Worm (Caenorhabditis elegans) whole organism, late embryonic: ENCODE data around the gene C48B4.10.

Experiments
- C38D4.7 ChIP-seq: fragments of 200-800 bp; sonication (Bioruptor generic); optimal IDR thresholded peaks from 2 replicates; lab custom pipeline; 2018; ENCODE audit warnings: mild to moderate bottlenecking, missing genetic modification characterization, moderate library complexity, missing compliant biosample characterization
- F13H6.1 ChIP-seq: sonication (generic microtip); optimal IDR thresholded peaks from 2 replicates; lab custom pipeline; 2016; ENCODE audit warnings: missing genetic modification characterization, missing compliant biosample characterization
- K09A11.1 ChIP-seq: sonication (generic microtip); optimal IDR thresholded peaks from 2 replicates; lab custom pipeline; 2017; ENCODE audit warnings: antibody characterized with exemption, mild to moderate bottlenecking, missing genetic modification characterization, missing compliant biosample characterization; ENCODE audit not compliant: insufficient read depth
- T23F11.4 ChIP-seq: fragments of 200-800 bp; sonication (Bioruptor generic); optimal IDR thresholded peaks from 2 replicates; lab custom pipeline; 2018; ENCODE audit warnings: mild to moderate bottlenecking, missing genetic modification characterization, missing compliant biosample characterization
- ahr-1 ChIP-seq: sonication (generic microtip); optimal IDR thresholded peaks from 2 replicates; lab custom pipeline; 2016; ENCODE audit warnings: missing genetic modification characterization, missing compliant biosample characterization
- ceh-19 ChIP-seq: fragments of 200-800 bp; sonication (Bioruptor generic); optimal IDR thresholded peaks from 2 replicates; lab custom pipeline; 2018; ENCODE audit warnings: mild to moderate bottlenecking, missing genetic modification characterization, missing compliant biosample characterization
- ceh-31 ChIP-seq: sonication (generic microtip); optimal IDR thresholded peaks from 2 replicates; lab custom pipeline; 2016; ENCODE audit warnings: missing genetic modification characterization, missing compliant biosample characterization
- ceh-48 ChIP-seq: sonication (generic microtip); optimal IDR thresholded peaks from 2 replicates; lab custom pipeline; 2016; ENCODE audit warnings: missing genetic modification characterization, inconsistent platforms, missing compliant biosample characterization
- ceh-9 ChIP-seq: sonication (generic microtip); optimal IDR thresholded peaks from 2 replicates; lab custom pipeline; 2016; ENCODE audit warnings: mild to moderate bottlenecking, missing genetic modification characterization, inconsistent platforms, missing compliant biosample characterization
- dmd-4 ChIP-seq: sonication (generic microtip); optimal IDR thresholded peaks from 2 replicates; lab custom pipeline; 2016; ENCODE audit warnings: borderline replicate concordance, missing genetic modification characterization, missing compliant biosample characterization
- elt-2 ChIP-seq: sonication (generic microtip); optimal IDR thresholded peaks from 2 replicates; lab custom pipeline; 2016; ENCODE audit warnings: missing genetic modification reagents, missing genetic modification characterization, missing compliant biosample characterization
- ets-4 ChIP-seq: sonication (generic microtip); optimal IDR thresholded peaks from 2 replicates; lab custom pipeline; 2016; ENCODE audit warnings: missing genetic modification characterization, missing compliant biosample characterization
- eyg-1 ChIP-seq: sonication (generic microtip); optimal IDR thresholded peaks from 2 replicates; lab custom pipeline; 2016; ENCODE audit warnings: missing genotype, missing genetic modification characterization, missing compliant biosample characterization
- fax-1 ChIP-seq: sonication (generic microtip); optimal IDR thresholded peaks from 2 replicates; lab custom pipeline; 2016; ENCODE audit warnings: missing genotype, missing genetic modification characterization, missing compliant biosample characterization
- hlh-13 ChIP-seq: fragments of 200-800 bp; sonication (Bioruptor generic); optimal IDR thresholded peaks from 2 replicates; lab custom pipeline; 2018; ENCODE audit warnings: mild to moderate bottlenecking, missing genetic modification characterization, missing compliant biosample characterization
- hlh-6 ChIP-seq: sonication (generic microtip); optimal IDR thresholded peaks from 2 replicates; lab custom pipeline; 2016; ENCODE audit warnings: missing genotype, missing genetic modification characterization, missing compliant biosample characterization
- lin-11 ChIP-seq: fragments of 200-800 bp; sonication (Bioruptor generic); optimal IDR thresholded peaks from 2 replicates; lab custom pipeline; 2018; ENCODE audit warnings: mild to moderate bottlenecking, missing genetic modification characterization, missing compliant biosample characterization
- madf-2 ChIP-seq: sonication (generic microtip); optimal IDR thresholded peaks from 2 replicates; lab custom pipeline; 2017; ENCODE audit warnings: missing genetic modification characterization, missing compliant biosample characterization
- mec-3 ChIP-seq: sonication (generic microtip); optimal IDR thresholded peaks from 2 replicates; lab custom pipeline; 2016; ENCODE audit warnings: borderline replicate concordance, missing genetic modification characterization, missing compliant biosample characterization
- nfya-1 ChIP-seq: sonication (generic microtip); optimal IDR thresholded peaks from 2 replicates; lab custom pipeline; 2017; ENCODE audit warnings: missing genetic modification characterization, mild to moderate bottlenecking, missing compliant biosample characterization, antibody characterized with exemption, moderate library complexity
- nhr-232 ChIP-seq: sonication (generic microtip); optimal IDR thresholded peaks from 2 replicates; lab custom pipeline; 2016; ENCODE audit warnings: missing genetic modification characterization, missing compliant biosample characterization
- pros-1 ChIP-seq: fragments of 150-350 bp; optimal IDR thresholded peaks from 2 replicates; lab custom pipeline; 2014; ENCODE audit warnings: missing biosample characterization, missing genetic modification reagents, missing genetic modification characterization
- sdc-2 ChIP-seq: sonication (generic microtip); optimal IDR thresholded peaks from 2 replicates; lab custom pipeline; 2016; ENCODE audit warnings: missing genotype, missing genetic modification characterization, missing compliant biosample characterization
- sox-4 ChIP-seq: sonication (generic microtip); optimal IDR thresholded peaks from 2 replicates; lab custom pipeline; 2017; ENCODE audit warnings: mild to moderate bottlenecking, missing genetic modification characterization, inconsistent platforms, missing compliant biosample characterization
- tbx-2 ChIP-seq: sonication (generic microtip); optimal IDR thresholded peaks from 2 replicates; lab custom pipeline; 2016; ENCODE audit warnings: missing genetic modification characterization, missing compliant biosample characterization
- unc-42 ChIP-seq: sonication (generic microtip); optimal IDR thresholded peaks from 2 replicates; lab custom pipeline; 2016; ENCODE audit warnings: missing genotype, missing genetic modification characterization, missing compliant biosample characterization
- unc-55 ChIP-seq: sonication (generic microtip); optimal IDR thresholded peaks from 2 replicates; lab custom pipeline; 2017; ENCODE audit warnings: missing biosample characterization, missing genetic modification reagents, missing genetic modification characterization
- zip-5 ChIP-seq: sonication (generic microtip); optimal IDR thresholded peaks from 2 replicates; lab custom pipeline; 2016; ENCODE audit warnings: missing genetic modification characterization, missing compliant biosample characterization
- ztf-16 ChIP-seq: sonication (generic microtip); optimal IDR thresholded peaks from 2 replicates; lab custom pipeline; 2017; ENCODE audit warnings: missing genetic modification characterization, missing compliant biosample characterization

Gene C48B4.10

DNA sequence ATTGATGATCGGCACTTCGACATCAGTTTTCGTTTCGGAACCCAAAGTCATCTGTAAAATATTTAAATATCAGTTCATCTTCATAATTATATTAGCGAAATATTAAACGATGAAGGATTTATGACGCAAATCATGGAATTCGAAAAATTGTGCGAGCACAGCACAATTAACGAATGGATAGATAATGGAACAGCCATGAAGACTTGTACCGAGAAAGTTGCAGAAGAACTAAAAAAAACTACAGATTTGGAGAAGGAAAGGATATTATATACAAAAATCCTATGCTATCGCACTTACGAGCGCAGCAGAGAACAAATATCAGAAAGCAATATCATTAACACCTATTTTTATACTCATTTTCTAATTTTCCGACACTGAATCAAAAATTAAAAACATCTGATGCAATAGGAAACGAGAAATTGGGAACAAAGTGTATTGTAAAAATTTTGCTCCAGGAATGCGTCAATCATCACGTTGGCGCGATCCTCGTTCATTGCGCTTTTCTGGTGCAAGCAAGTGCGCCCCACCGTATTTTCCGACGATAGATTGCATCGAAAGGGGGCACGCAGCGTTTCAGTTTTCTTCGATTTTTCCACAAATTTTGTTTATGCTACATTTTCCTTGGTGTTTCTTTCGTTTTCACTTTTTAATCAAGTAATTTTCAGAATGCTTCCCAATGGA lies 42.8 kb downstream of the C48B4.10 start, which contains the start of the genes clu-1 and prp-40 (continued):
- TF ChIP-seq elt-2: peak; percentile 34
- no peak for TF ChIP-seq ztf-16 (tag; lab: Kevin White, UChicago)
- TF ChIP-seq sdc-2 (tag; lab: Kevin White, UChicago): no peak
- TF ChIP-seq unc-42: peak; percentile 75
- no peak for TF ChIP-seq madf-2 (tag; lab: Kevin White, UChicago)
- no peak for TF ChIP-seq dmd-4 (tag; lab: Kevin White, UChicago)
- peak; percentile 56 for TF ChIP-seq unc-55 (GFP tag; lab: Kevin White, UChicago)
- TF ChIP-seq sox-4 (tag; lab: Kevin White, UChicago): no peak
- peak; percentile 61 for TF ChIP-seq tbx-2
- TF ChIP-seq ceh-31 (tag; lab: Kevin White, UChicago): peak; percentile 50
- no peak for TF ChIP-seq K09A11.1 (tag; lab: Kevin White, UChicago)
- TF ChIP-seq F13H6.1 (tag; lab: Kevin White, UChicago): no peak
- no peak for TF ChIP-seq zip-5 (tag; lab: Kevin White, UChicago)

DNA sequence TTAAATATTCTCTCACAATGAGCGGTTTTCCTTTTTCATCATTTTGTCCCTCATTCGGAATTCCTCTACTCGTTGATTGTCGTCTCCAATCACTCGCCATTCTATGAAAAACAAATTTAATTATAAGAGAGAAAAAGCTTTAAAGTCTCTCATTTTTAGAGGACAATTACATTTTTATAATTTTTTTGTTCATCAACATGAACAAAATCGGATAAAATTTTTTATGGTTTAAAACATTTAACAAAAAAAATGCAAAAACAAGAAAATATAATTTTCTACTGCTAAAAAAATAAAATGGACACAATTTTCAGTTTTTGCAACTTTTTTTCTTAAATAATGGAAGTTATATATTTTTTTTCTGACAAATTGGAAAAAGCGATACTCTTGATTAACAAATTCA lies 48.2 kb downstream of the C48B4.10 start, which contains the start of gene F55H2.7:
Gene F55H2.7, minus strand, starts transcription at position 101 of the 400 bp plus-strand sequence.
- no peak for TF ChIP-seq nfya-1
- TF ChIP-seq fax-1 (tag; lab: Kevin White, UChicago): no peak
- TF ChIP-seq ceh-19 (GFP tag; lab: Kevin White, UChicago): no peak
- TF ChIP-seq C38D4.7 (GFP tag; lab: Kevin White, UChicago): no peak
- TF ChIP-seq lin-11 (tag; lab: Kevin White, UChicago): no peak
- TF ChIP-seq ceh-9: no peak
- no peak for TF ChIP-seq ets-4 (tag; lab: Kevin White, UChicago)
- no peak for TF ChIP-seq nhr-232
- no peak for TF ChIP-seq sox-4 (tag; lab: Kevin White, UChicago)
- TF ChIP-seq mec-3 (tag; lab: Kevin White, UChicago): no peak
- TF ChIP-seq T23F11.4 (GFP tag; lab: Kevin White, UChicago): no peak
- TF ChIP-seq, all 69 proteins: peak for 0

DNA sequence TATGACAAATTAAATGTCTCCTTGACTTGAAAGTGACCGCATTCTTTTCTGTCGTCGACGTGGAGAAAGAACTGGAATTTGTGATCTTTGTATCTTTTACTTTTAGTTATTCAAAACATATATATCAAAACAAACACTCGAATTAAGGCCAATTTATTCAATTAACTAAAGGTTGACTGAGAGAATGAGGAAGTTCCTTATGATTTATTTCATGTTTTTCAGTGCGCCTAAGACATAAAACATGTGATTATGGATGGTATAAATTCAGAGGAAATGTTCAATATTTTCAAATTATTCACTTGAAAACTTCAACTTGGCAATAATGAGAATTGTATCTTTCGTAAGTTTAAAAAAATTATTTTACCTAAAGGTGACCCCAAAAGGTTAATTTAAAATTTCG lies 50.7 kb downstream of the C48B4.10 start, which contains the start of gene F55H2.8:
Gene F55H2.8, plus strand, starts transcription at position 301 of the 400 bp plus-strand sequence.
- TF ChIP-seq pros-1 (tag; lab: Kevin White, UChicago) (no peak), hlh-6 (tag; lab: Kevin White, UChicago) (no peak), nhr-232 (no peak), ceh-48 (tag; lab: Kevin White, UChicago) (no peak), eyg-1 (tag; lab: Kevin White, UChicago) (no peak), ceh-19 (GFP tag; lab: Kevin White, UChicago) (no peak), hlh-13 (GFP tag; lab: Kevin White, UChicago) (no peak), sox-4 (tag; lab: Kevin White, UChicago) (no peak), ahr-1 (tag; lab: Kevin White, UChicago) (no peak), F13H6.1 (tag; lab: Kevin White, UChicago) (no peak)
